Fruit fly (Drosophila melanogaster): ENCODE results near the gene CG31601.

dm6 chr2L:22014890-22015289 is 28.8 kb downstream of the CG31601 start, which contains the start of gene CG31693:
- TF ChIP-seq Jra (GFP tag; optimal IDR thresholded peaks at IDR 0.05): no peak
- TF ChIP-seq CrebA (GFP tag; optimal IDR thresholded peaks at IDR 0.05; ENCODE audit: borderline replicate concordance): no peak
- TF ChIP-seq br (GFP tag; optimal IDR thresholded peaks at IDR 0.05): no peak
- no peak for TF ChIP-seq usp (GFP tag; optimal IDR thresholded peaks at IDR 0.05)
- TF ChIP-seq Mio (GFP tag; optimal IDR thresholded peaks at IDR 0.05): no peak
- TF ChIP-seq brk (GFP tag; optimal IDR thresholded peaks at IDR 0.05): no peak
- no peak for TF ChIP-seq Hr78 (GFP tag; optimal IDR thresholded peaks at IDR 0.05)
- no peak for TF ChIP-seq CG32264 (GFP tag; optimal IDR thresholded peaks at IDR 0.05)
- TF ChIP-seq Vsx2 (GFP tag; optimal IDR thresholded peaks at IDR 0.05; ENCODE audit: partially characterized antibody): no peak
- TF ChIP-seq pan (optimal IDR thresholded peaks at IDR 0.05): no peak
- TF ChIP-seq dmrt93B (GFP tag; optimal IDR thresholded peaks at IDR 0.05): no peak

Data from whole organism, wandering third instar larva.